Fruit fly (Drosophila melanogaster): Measurements from ENCODE around the gene CG17746.
A peak's percentile ranks its signal among the peaks of the same experiment; 100 is the strongest.

The CG17746 gene

dm6 chr3L:3198447-3199402, 40.7 kb downstream of the CG17746 start, which contains the start of the genes CG32276 and gry (continued):
- TF ChIP-seq bcd (GFP tag; optimal IDR thresholded peaks at IDR 0.05) (peak; percentile 73), dmrt99B (tag; optimal IDR thresholded peaks at IDR 0.05) (no peak), slp2 (GFP tag; optimal IDR thresholded peaks at IDR 0.05) (peak; percentile 67), Mrtf (GFP tag; IDR thresholded peaks at IDR 0.05) (no peak), Kr (GFP tag; optimal IDR thresholded peaks at IDR 0.05) (no peak), sens-2 (GFP tag; IDR thresholded peaks at IDR 0.05) (peak; percentile 55; the same call in 1 of the 2 replicates), stwl (tag; optimal IDR thresholded peaks at IDR 0.05) (peak; percentile 60), CG11696 (GFP tag; IDR thresholded peaks at IDR 0.05) (no peak), Atf-2 (GFP tag; optimal IDR thresholded peaks at IDR 0.05) (peak; percentile 81), psq (GFP tag; optimal IDR thresholded peaks at IDR 0.05) (peak; percentile 47), br (optimal IDR thresholded peaks at IDR 0.05) (no peak), Ptx1 (GFP tag; IDR thresholded peaks at IDR 0.05) (peak; percentile 77), en (GFP tag; optimal IDR thresholded peaks at IDR 0.05) (peak; percentile 53), CG1647 (GFP tag; optimal IDR thresholded peaks at IDR 0.05) (peak; percentile 79), Xrp1 (GFP tag; IDR thresholded peaks at IDR 0.05) (peak; percentile 72; the same call in 1 of the 2 replicates), sisA (GFP tag; IDR thresholded peaks at IDR 0.05) (peak; percentile 62; the same call in 1 of the 2 replicates), CG4360 (GFP tag; IDR thresholded peaks at IDR 0.05) (peak; percentile 55; the same call in 1 of the 2 replicates), CG11398 (GFP tag; optimal IDR thresholded peaks at IDR 0.05) (no peak), pho (GFP tag; optimal IDR thresholded peaks at IDR 0.05) (peak; percentile 79), HmgZ (tag; optimal IDR thresholded peaks at IDR 0.05) (peak; percentile 93), CG2875 (GFP tag; optimal IDR thresholded peaks at IDR 0.05) (no peak), Doc2 (GFP tag; IDR thresholded peaks at IDR 0.05) (no peak), CG4820 (GFP tag; optimal IDR thresholded peaks at IDR 0.05) (peak; percentile 77), CG17829 (tag; optimal IDR thresholded peaks at IDR 0.05) (peak; percentile 87), CG16813 (GFP tag; IDR thresholded peaks at IDR 0.05; ENCODE audit: partially characterized antibody) (peak; percentile 50; the same call in 2 of the 3 replicates), Poxn (GFP tag; IDR thresholded peaks at IDR 0.05) (peak; percentile 62), CG5245 (GFP tag; optimal IDR thresholded peaks at IDR 0.05) (peak; percentile 70), YL-1 (GFP tag; optimal IDR thresholded peaks at IDR 0.05) (peak; percentile 93), kni (GFP tag; optimal IDR thresholded peaks at IDR 0.05) (no peak), bab2 (GFP tag; optimal IDR thresholded peaks at IDR 0.05) (peak; percentile 82), Stat92E (GFP tag; optimal IDR thresholded peaks at IDR 0.05) (peak in 1 of 3 experiments; percentile 54), ci (GFP tag; IDR thresholded peaks at IDR 0.05) (peak; percentile 66; the same call in 2 of the 3 replicates), CG10147 (GFP tag; optimal IDR thresholded peaks at IDR 0.05) (no peak), pzg (GFP tag; optimal IDR thresholded peaks at IDR 0.05) (peak; percentile 93), CG4707 (GFP tag; optimal IDR thresholded peaks at IDR 0.05) (no peak), prd (optimal IDR thresholded peaks at IDR 0.05) (no peak), prd (GFP tag; IDR thresholded peaks at IDR 0.05) (peak; percentile 82), CG2116 (GFP tag; optimal IDR thresholded peaks at IDR 0.05) (peak; percentile 93), CG14667 (GFP tag; IDR thresholded peaks at IDR 0.05) (peak; percentile 51; the same call in 1 of the 2 replicates), fd3F (GFP tag; optimal IDR thresholded peaks at IDR 0.05) (peak; percentile 53), gfzf (GFP tag; optimal IDR thresholded peaks at IDR 0.05) (peak; percentile 94), CG7786 (GFP tag; optimal IDR thresholded peaks at IDR 0.05) (peak; percentile 71), ro (GFP tag; IDR thresholded peaks at IDR 0.05) (0 out of 2 replicates have a peak, but pooled peaks have one; percentile 16), CG4424 (GFP tag; optimal IDR thresholded peaks at IDR 0.05) (peak; percentile 85), E2f2 (GFP tag; IDR thresholded peaks at IDR 0.05) (peak; percentile 53), Pdp1 (GFP tag; optimal IDR thresholded peaks at IDR 0.05) (peak in 1 of 2 experiments; percentile 83), lola (GFP tag; optimal IDR thresholded peaks at IDR 0.05) (peak in 1 of 3 experiments; percentile 71), grn (GFP tag; optimal IDR thresholded peaks at IDR 0.05) (no peak)

Measured in whole organism, embryonic.